Worm (Caenorhabditis elegans): ENCODE measurements around the gene mcm-3.
"Not testable (repeated sequence)": the region's sequence is repeated elsewhere in the genome, so short reads cannot be mapped to it uniquely, and the experiment has no call there.

Gene mcm-3

ce11 chrV:15051720-15052119 is 7.7 kb downstream of the mcm-3 start:
- TF ChIP-seq swsn-7 (tag; optimal IDR thresholded peaks at IDR 0.05) (no peak), C04F5.9 (tag; optimal IDR thresholded peaks at IDR 0.05) (no peak), isw-1 (GFP tag; IDR thresholded peaks at IDR 0.05) (no peak), irx-1 (tag; optimal IDR thresholded peaks at IDR 0.05) (no peak), tbx-2 (tag; optimal IDR thresholded peaks at IDR 0.05) (no peak)

ce11 chrV:15048107-15048506 is 11.3 kb downstream of the mcm-3 start, which contains the start of gene sdc-3:
TSS of gene sdc-3 (minus strand) at chrV:15048207.
- TF ChIP-seq lir-3 (tag; optimal IDR thresholded peaks at IDR 0.05; ENCODE audit: poor library complexity) (no peak), unc-62 (GFP tag; optimal IDR thresholded peaks at IDR 0.05) (no peak), lin-14 (GFP tag; optimal IDR thresholded peaks at IDR 0.05) (no peak), efl-1 (optimal IDR thresholded peaks at IDR 0.05) (peak; percentile 1 to 39), efl-1 (GFP tag; optimal IDR thresholded peaks at IDR 0.05 in 1 of 2) (peak in 1 of 2 experiments; percentile 29), nhr-12 (tag; optimal IDR thresholded peaks at IDR 0.05) (no peak), irx-1 (tag; optimal IDR thresholded peaks at IDR 0.05) (no peak), nhr-85 (tag) (peak; percentile 47), ceh-8 (GFP tag; optimal IDR thresholded peaks at IDR 0.05) (no peak), dpl-1 (GFP tag; optimal IDR thresholded peaks at IDR 0.05) (peak in 2 of 3 experiments; percentile 14 to 46), lin-39 (tag; optimal IDR thresholded peaks at IDR 0.05) (no peak)

DNA sequence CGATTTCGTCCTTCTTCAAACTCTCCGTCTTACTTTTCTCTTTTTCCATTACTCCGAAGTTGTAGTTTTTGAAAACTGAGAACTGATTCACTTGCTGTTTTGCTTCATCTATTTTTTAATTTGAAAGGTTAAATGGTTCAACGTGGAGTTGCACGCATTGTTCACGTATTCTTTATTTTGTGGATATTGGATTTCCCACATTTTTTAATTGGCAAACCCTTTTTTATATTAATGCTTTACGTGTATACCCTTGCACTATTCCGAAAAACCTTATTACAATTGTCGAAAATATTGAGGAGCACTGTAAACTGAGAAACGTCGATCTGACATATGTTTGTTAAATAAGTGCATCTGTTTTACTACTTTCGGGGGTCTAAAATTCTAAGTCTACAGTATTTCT is 22.6 kb downstream of the mcm-3 start, which contains the start of gene melo-3:
TSS of gene melo-3 (minus strand) at position 101 of the 400 bp plus-strand sequence.
- TF ChIP-seq mep-1 (tag; optimal IDR thresholded peaks at IDR 0.05); zip-4 (GFP tag; optimal IDR thresholded peaks at IDR 0.05); elt-3 (tag; optimal IDR thresholded peaks at IDR 0.05): not testable (repeated sequence)

- not testable (repeated sequence) for TF ChIP-seq nhr-76 (tag; optimal IDR thresholded peaks at IDR 0.05); ets-5 (GFP tag; IDR thresholded peaks at IDR 0.05); pax-3 (tag; optimal IDR thresholded peaks at IDR 0.05)
These were observed 28.0 kb downstream of the mcm-3 start, which contains the start of gene cng-1 for ce11 chrV:15031373-15031772. TSS of gene cng-1 (minus strand) at chrV:15031473.

DNA sequence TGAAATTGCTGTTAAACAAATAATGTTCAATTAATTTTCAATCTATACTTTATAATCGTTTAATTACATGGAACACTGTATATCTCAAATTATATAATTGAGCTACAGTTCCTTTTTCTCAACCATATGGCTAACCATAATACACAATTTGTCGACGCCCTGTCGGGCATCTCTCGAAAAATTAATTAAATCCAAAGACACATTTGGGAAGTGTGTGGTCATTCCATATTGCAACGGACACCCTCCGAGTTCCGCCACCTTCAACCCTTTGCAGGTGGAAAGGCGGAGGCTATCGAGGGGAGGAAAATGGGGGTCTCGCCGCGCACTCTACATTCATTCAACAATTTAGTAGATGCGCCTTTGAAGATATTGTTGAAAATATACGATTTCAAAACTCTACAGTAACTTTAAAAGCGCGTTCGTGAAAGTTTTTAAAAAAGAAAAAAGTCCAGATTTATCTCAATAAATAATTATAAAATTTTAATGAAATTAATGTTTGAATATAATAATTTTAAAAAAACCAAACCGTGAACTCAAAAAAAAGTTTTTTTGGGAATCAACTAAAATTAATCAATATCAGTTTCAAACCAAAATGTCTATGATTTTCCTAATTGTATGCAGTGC is 30.4 kb downstream of the mcm-3 start, which contains the start of gene F14H8.8:
TSS of gene F14H8.8 (plus strand) at position 574 of the 624 bp plus-strand sequence.
- TF ChIP-seq lin-35 (GFP tag; optimal IDR thresholded peaks at IDR 0.05) (peak in 1 of 2 experiments; percentile 7), ztf-11 (tag; optimal IDR thresholded peaks at IDR 0.05) (no peak), C04F5.9 (tag; optimal IDR thresholded peaks at IDR 0.05) (no peak), ets-5 (GFP tag; IDR thresholded peaks at IDR 0.05) (no peak), F16B12.6 (tag; optimal IDR thresholded peaks at IDR 0.05) (no peak), mab-9 (GFP tag; IDR thresholded peaks at IDR 0.05) (no peak), lsy-2 (tag; optimal IDR thresholded peaks at IDR 0.05) (no peak), nhr-85 (tag) (peak; percentile 78), lin-15B (tag; optimal IDR thresholded peaks at IDR 0.05) (no peak), rnt-1 (tag; optimal IDR thresholded peaks at IDR 0.05) (peak; percentile 22), fkh-4 (tag; optimal IDR thresholded peaks at IDR 0.05; ENCODE audit: borderline replicate concordance) (no peak), nhr-12 (tag; optimal IDR thresholded peaks at IDR 0.05) (no peak), lin-39 (tag; optimal IDR thresholded peaks at IDR 0.05) (no peak), tbx-2 (tag; optimal IDR thresholded peaks at IDR 0.05) (no peak), tlp-1 (tag; optimal IDR thresholded peaks at IDR 0.05) (no peak), ama-1 (optimal IDR thresholded peaks at IDR 0.05) (no peak), elt-2 (tag; optimal IDR thresholded peaks at IDR 0.05) (no peak), fkh-8 (tag; optimal IDR thresholded peaks at IDR 0.05) (no peak), lin-13 (GFP tag; optimal IDR thresholded peaks at IDR 0.05) (no peak), aha-1 (tag; optimal IDR thresholded peaks at IDR 0.05) (no peak), vab-15 (tag; optimal IDR thresholded peaks at IDR 0.05) (no peak), unc-130 (tag; optimal IDR thresholded peaks at IDR 0.05) (no peak), ceh-82 (tag; optimal IDR thresholded peaks at IDR 0.05) (no peak), nhr-19 (GFP tag; conservative IDR thresholded peaks at IDR 0.05) (peak; percentile 69), mdl-1 (tag; optimal IDR thresholded peaks at IDR 0.05) (no peak), C16A3.4 (tag; optimal IDR thresholded peaks at IDR 0.05) (no peak), swsn-7 (tag; optimal IDR thresholded peaks at IDR 0.05) (peak; percentile 43), ceh-8 (GFP tag; optimal IDR thresholded peaks at IDR 0.05) (no peak), unc-30 (tag; optimal IDR thresholded peaks at IDR 0.05) (no peak), pag-3 (tag; optimal IDR thresholded peaks at IDR 0.05; ENCODE audit: borderline replicate concordance, insufficient read depth) (no peak)

Measured in whole organism, L1 larva.